Worm (Caenorhabditis elegans) whole organism, L4 larva: ENCODE data around the gene C49C3.20.

ENCODE experiments used
- D1046.2 ChIP-seq: fragments of 200-800 bp; sonication (Bioruptor generic); IDR thresholded peaks from 2 replicates; pipeline ENCODE4 v1.3.6; 2022; ENCODE audit warnings: missing genetic modification characterization, missing compliant biosample characterization
- F10B5.3 ChIP-seq: sonication (generic microtip); optimal IDR thresholded peaks from 2 replicates; lab custom pipeline; 2016; ENCODE audit warnings: mild to moderate bottlenecking, missing genetic modification characterization, missing compliant biosample characterization
- F26F4.8 ChIP-seq: fragments of 200-800 bp; sonication (Bioruptor generic); conservative IDR thresholded peaks from 2 replicates; pipeline ENCODE4 v1.3.6; 2022; ENCODE audit warnings: missing genetic modification characterization, missing compliant biosample characterization
- F37D6.2 ChIP-seq: sonication (generic microtip); optimal IDR thresholded peaks from 2 replicates; lab custom pipeline; 2016; ENCODE audit warnings: mild to moderate bottlenecking, missing genetic modification characterization, missing compliant biosample characterization
- F44E2.7 ChIP-seq: fragments of 200-800 bp; sonication (Bioruptor generic); IDR thresholded peaks from 2 replicates; pipeline ENCODE4 v2.1.2; 2022; ENCODE audit warnings: missing genetic modification characterization, missing compliant biosample characterization
- R02D3.7 ChIP-seq: fragments of 150-350 bp; sonication (generic microtip); optimal IDR thresholded peaks from 3 replicates; lab custom pipeline; 2014; ENCODE audit warnings: missing biosample characterization, missing genetic modification characterization
- Y48G9A.11 ChIP-seq: fragments of 200-800 bp; sonication (Bioruptor generic); IDR thresholded peaks from 2 replicates; pipeline ENCODE4 v1.3.6; 2022; ENCODE audit warnings: missing genetic modification reagents, missing genetic modification characterization, missing compliant biosample characterization
- Y75B8A.6 ChIP-seq: fragments of 200-800 bp; sonication (Bioruptor generic); IDR thresholded peaks from 2 replicates; pipeline ENCODE4 v1.3.6; 2022; ENCODE audit warnings: missing genetic modification reagents, missing genetic modification characterization, missing compliant biosample characterization
- aha-1 ChIP-seq: fragments of 150-350 bp; peaks from one replicate; lab custom pipeline; 2014; ENCODE audit warnings: missing biosample characterization, missing genetic modification characterization
- arid-1 ChIP-seq: fragments of 200-800 bp; sonication (Bioruptor generic); conservative IDR thresholded peaks from 2 replicates; pipeline ENCODE4 v1.3.6; 2022; ENCODE audit warnings: missing genetic modification reagents, missing genetic modification characterization, missing compliant biosample characterization
- ceh-28 ChIP-seq: fragments of 150-350 bp; optimal IDR thresholded peaks from 2 replicates; lab custom pipeline; 2014; ENCODE audit warnings: missing biosample characterization, missing genetic modification reagents, missing genetic modification characterization
- ceh-32 ChIP-seq: sonication (generic microtip); optimal IDR thresholded peaks from 2 replicates; lab custom pipeline; 2016; ENCODE audit warnings: mild to moderate bottlenecking, missing genetic modification characterization, missing compliant biosample characterization; ENCODE audit not compliant: poor library complexity
- ceh-44 ChIP-seq: fragments of 200-800 bp; sonication (Bioruptor generic); IDR thresholded peaks from 2 replicates; pipeline ENCODE4 v1.3.6; 2022; ENCODE audit warnings: missing genetic modification reagents, missing genetic modification characterization, missing compliant biosample characterization
- ces-1 ChIP-seq: fragments of 150-350 bp; sonication (generic microtip); optimal IDR thresholded peaks from 4 replicates; lab custom pipeline; 2014; ENCODE audit warnings: missing biosample characterization, missing genetic modification reagents, missing genetic modification characterization
- daf-8 ChIP-seq: fragments of 200-800 bp; sonication (Bioruptor generic); IDR thresholded peaks from 2 replicates; pipeline ENCODE4 v1.3.6; 2022; ENCODE audit warnings: missing genetic modification characterization, missing compliant biosample characterization
- dmd-8 ChIP-seq: fragments of 200-800 bp; sonication (Bioruptor generic); IDR thresholded peaks from 2 replicates; pipeline ENCODE4 v1.3.6; 2022; ENCODE audit warnings: missing genetic modification characterization, missing compliant biosample characterization
- dpl-1 ChIP-seq: fragments of 150-350 bp; optimal IDR thresholded peaks from 2 replicates; lab custom pipeline; 2014; ENCODE audit warnings: missing biosample characterization, missing genetic modification reagents, missing genetic modification characterization
- dve-1 ChIP-seq: sonication (generic microtip); optimal IDR thresholded peaks from 2 replicates; lab custom pipeline; 2017; ENCODE audit warnings: antibody characterized with exemption, mild to moderate bottlenecking, missing genetic modification characterization, missing compliant biosample characterization; ENCODE audit not compliant: insufficient read depth
- fos-1 ChIP-seq: fragments of 150-350 bp; optimal IDR thresholded peaks from 2 replicates; lab custom pipeline; 2014; ENCODE audit warnings: missing biosample characterization, missing genetic modification characterization
- gei-8 ChIP-seq: fragments of 200-800 bp; sonication (Bioruptor generic); optimal IDR thresholded peaks from 2 replicates; lab custom pipeline; 2018; ENCODE audit warnings: mild to moderate bottlenecking, missing genetic modification characterization, missing compliant biosample characterization
- hif-1 ChIP-seq, 2 experiments: sonication (generic microtip); optimal IDR thresholded peaks; 2 replicates each; lab custom pipeline; 2016 to 2017; ENCODE audit warnings: missing compliant biosample characterization in 2 of 2, missing genetic modification characterization in 2 of 2, missing genetic modification reagents in 2 of 2, missing genotype in 2 of 2, mild to moderate bottlenecking in 1 of 2
- hlh-30 ChIP-seq: sonication (generic microtip); optimal IDR thresholded peaks from 2 replicates; lab custom pipeline; 2017; ENCODE audit warnings: antibody characterized with exemption, mild to moderate bottlenecking, missing genetic modification characterization, missing compliant biosample characterization; ENCODE audit not compliant: insufficient read depth
- lin-1 ChIP-seq: fragments of 200-800 bp; sonication (Bioruptor generic); IDR thresholded peaks from 2 replicates; pipeline ENCODE4 v1.3.6; 2022; ENCODE audit warnings: missing genetic modification reagents, missing genetic modification characterization, missing compliant biosample characterization
- lin-15B ChIP-seq: fragments of 150-350 bp; sonication (generic microtip); optimal IDR thresholded peaks from 3 replicates; lab custom pipeline; 2014; ENCODE audit warnings: missing biosample characterization, missing genetic modification characterization
- lir-3 ChIP-seq: sonication (generic microtip); optimal IDR thresholded peaks from 2 replicates; lab custom pipeline; 2016; ENCODE audit warnings: mild to moderate bottlenecking, missing genetic modification characterization, missing compliant biosample characterization
- lsy-2 ChIP-seq, 2 experiments: fragments of 150-350 bp in 1 of 2; sonication (generic microtip) in 1 of 2; optimal IDR thresholded peaks; 2 replicates each; lab custom pipeline; 2014 to 2017; ENCODE audit warnings: missing biosample characterization in 2 of 2, missing genetic modification characterization in 2 of 2
- madf-9 ChIP-seq: fragments of 200-800 bp; sonication (Bioruptor generic); conservative IDR thresholded peaks from 2 replicates; pipeline ENCODE4 v1.3.6; 2022; ENCODE audit warnings: missing genetic modification reagents, missing genetic modification characterization, missing compliant biosample characterization
- mxl-2 ChIP-seq: fragments of 200-800 bp; sonication (Bioruptor generic); conservative IDR thresholded peaks from 2 replicates; pipeline ENCODE4 v1.3.6; 2022; ENCODE audit warnings: missing genetic modification reagents, missing genetic modification characterization, missing compliant biosample characterization
- nhr-11 ChIP-seq: fragments of 150-350 bp; optimal IDR thresholded peaks from 2 replicates; lab custom pipeline; 2014; ENCODE audit warnings: missing biosample characterization, missing genetic modification characterization
- nhr-111 ChIP-seq: fragments of 200-800 bp; sonication (Bioruptor generic); optimal IDR thresholded peaks from 2 replicates; lab custom pipeline; 2018; ENCODE audit warnings: mild to moderate bottlenecking, missing genetic modification characterization, missing compliant biosample characterization
- nhr-6 ChIP-seq: fragments of 150-350 bp; optimal IDR thresholded peaks from 2 replicates; lab custom pipeline; 2014; ENCODE audit warnings: missing biosample characterization, missing genetic modification characterization
- nhr-76 ChIP-seq: fragments of 150-350 bp; optimal IDR thresholded peaks from 2 replicates; lab custom pipeline; 2014; ENCODE audit warnings: missing biosample characterization, missing genetic modification characterization
- nhr-77 ChIP-seq: fragments of 150-350 bp; optimal IDR thresholded peaks from 2 replicates; lab custom pipeline; 2014; ENCODE audit warnings: missing biosample characterization, missing genetic modification characterization
- php-3 ChIP-seq: fragments of 200-800 bp; sonication (Bioruptor generic); IDR thresholded peaks from 2 replicates; pipeline ENCODE4 v1.3.6; 2022; ENCODE audit warnings: missing genetic modification reagents, missing genetic modification characterization, missing compliant biosample characterization
- saeg-2 ChIP-seq: fragments of 200-800 bp; sonication (Bioruptor generic); IDR thresholded peaks from 2 replicates; pipeline ENCODE4 v1.3.6; 2022; ENCODE audit warnings: missing genetic modification reagents, missing genetic modification characterization, missing compliant biosample characterization
- sdz-12 ChIP-seq: fragments of 200-800 bp; sonication (Bioruptor generic); optimal IDR thresholded peaks from 2 replicates; lab custom pipeline; 2018; ENCODE audit warnings: mild to moderate bottlenecking, missing genetic modification characterization, missing compliant biosample characterization
- set-16 ChIP-seq: fragments of 200-800 bp; sonication (Bioruptor generic); IDR thresholded peaks from 2 replicates; pipeline ENCODE4 v1.3.6; 2022; ENCODE audit warnings: missing genetic modification reagents, missing genetic modification characterization, missing compliant biosample characterization
- skn-1 ChIP-seq: fragments of 150-350 bp; optimal IDR thresholded peaks from 2 replicates; lab custom pipeline; 2014; ENCODE audit warnings: missing biosample characterization, missing genetic modification characterization
- snpc-1.2 ChIP-seq: fragments of 200-800 bp; sonication (Bioruptor generic); IDR thresholded peaks from 2 replicates; pipeline ENCODE4 v1.3.6; 2022; ENCODE audit warnings: missing genetic modification reagents, missing genetic modification characterization, missing compliant biosample characterization
- snpc-4 ChIP-seq: fragments of 150-350 bp; optimal IDR thresholded peaks from 2 replicates; lab custom pipeline; 2014; ENCODE audit warnings: missing biosample characterization, missing genetic modification characterization
- spr-1 ChIP-seq: sonication (generic microtip); optimal IDR thresholded peaks from 2 replicates; lab custom pipeline; 2016; ENCODE audit warnings: mild to moderate bottlenecking, missing genetic modification characterization, missing compliant biosample characterization
- tag-97 ChIP-seq: fragments of 200-800 bp; sonication (Bioruptor generic); IDR thresholded peaks from 2 replicates; pipeline ENCODE4 v1.3.6; 2022; ENCODE audit warnings: missing genetic modification characterization, missing compliant biosample characterization
- unc-130 ChIP-seq: sonication (generic microtip); optimal IDR thresholded peaks from 2 replicates; lab custom pipeline; 2016; ENCODE audit warnings: missing genetic modification reagents, missing genetic modification characterization, missing compliant biosample characterization
- unc-39 ChIP-seq: sonication (generic microtip); optimal IDR thresholded peaks from 2 replicates; lab custom pipeline; 2017; ENCODE audit warnings: missing biosample characterization, missing genetic modification characterization
- unc-62 ChIP-seq, 3 experiments: fragments of 150-350 bp in 1 of 3; sonication (generic microtip); optimal IDR thresholded peaks in 2 of 3; peaks in 1 of 3; 1 replicate in 1 of 3; 2 replicates in 2 of 3; lab custom pipeline; 2014 to 2017; ENCODE audit warnings: missing biosample characterization in 3 of 3, missing genetic modification characterization in 3 of 3, missing genetic modification reagents in 3 of 3, missing genotype in 1 of 3
- vab-7 ChIP-seq: fragments of 200-800 bp; sonication (Bioruptor generic); IDR thresholded peaks from 2 replicates; pipeline ENCODE4 v1.3.6; 2022; ENCODE audit warnings: missing genetic modification reagents, missing genetic modification characterization, missing compliant biosample characterization
- zfp-2 ChIP-seq: sonication (generic microtip); optimal IDR thresholded peaks from 2 replicates; lab custom pipeline; 2016; ENCODE audit warnings: mild to moderate bottlenecking, missing genetic modification characterization, missing compliant biosample characterization
- zfp-3 ChIP-seq: fragments of 200-800 bp; sonication (Bioruptor generic); conservative IDR thresholded peaks from 2 replicates; pipeline ENCODE4 v1.3.6; 2022; ENCODE audit warnings: missing genetic modification reagents, missing genetic modification characterization, missing compliant biosample characterization

The C49C3.20 gene

ce11 chrIV:17281060-17282021 is 35.0 kb downstream of the C49C3.20 start (continued):
- TF ChIP-seq Y75B8A.6 (peak; percentile 89), Y48G9A.11 (GFP tag; lab: Robert Waterston, UW) (peak; percentile 32; the same call in 1 of the 2 replicates), zfp-2 (no peak), gei-8 (GFP tag; lab: Kevin White, UChicago) (no peak), lin-1 (GFP tag; lab: Robert Waterston, UW) (peak; percentile 58; the same call in 1 of the 2 replicates), skn-1 (no peak), aha-1 (tag; lab: Kevin White, UChicago) (peak; percentile 95), nhr-77 (tag; lab: Kevin White, UChicago) (no peak), dve-1 (peak; percentile 95), nhr-6 (tag; lab: Kevin White, UChicago) (peak; percentile 61), zfp-3 (peak; percentile 98), spr-1 (tag; lab: Kevin White, UChicago) (peak; percentile 56), set-16 (GFP tag; lab: Robert Waterston, UW) (peak; percentile 95), nhr-111 (peak; percentile 51), F26F4.8 (GFP tag; lab: Robert Waterston, UW) (peak; percentile 56; the same call in 1 of the 2 replicates), mxl-2 (GFP tag; lab: Robert Waterston, UW) (peak; percentile 31; the same call in 1 of the 2 replicates), snpc-1.2 (GFP tag; lab: Robert Waterston, UW) (peak; percentile 93), daf-8 (GFP tag; lab: Robert Waterston, UW) (0 out of 2 replicates have a peak, but pooled peaks have one; percentile 10), lin-15B (no peak), unc-39 (tag; lab: Kevin White, UChicago) (no peak), nhr-11 (tag; lab: Kevin White, UChicago) (peak; percentile 38), dpl-1 (peak; percentile 55), F44E2.7 (GFP tag; lab: Robert Waterston, UW) (no peak), unc-62 (GFP tag; optimal IDR thresholded peaks at IDR 0.05 in 1 of 2; lab: Kevin White, UChicago) (peak in 1 of 2 experiments; percentile 44), unc-62 (tag; optimal IDR thresholded peaks at IDR 0.05; lab: Kevin White, UChicago) (no peak), R02D3.7 (tag; lab: Kevin White, UChicago) (no peak), nhr-76 (tag; lab: Kevin White, UChicago) (no peak), lsy-2 (tag; optimal IDR thresholded peaks at IDR 0.05; lab: Kevin White, UChicago) (peak in 1 of 2 experiments; percentile 91), vab-7 (GFP tag; lab: Robert Waterston, UW) (peak; percentile 70), php-3 (GFP tag; lab: Robert Waterston, UW) (peak; percentile 50; the same call in 1 of the 2 replicates), hif-1 (tag; optimal IDR thresholded peaks at IDR 0.05; lab: Kevin White, UChicago) (no peak), lir-3 (tag; lab: Kevin White, UChicago) (no peak), ceh-44 (GFP tag; lab: Robert Waterston, UW) (no peak), unc-130 (no peak), hlh-30 (tag; lab: Kevin White, UChicago) (peak; percentile 49), dmd-8 (GFP tag; lab: Robert Waterston, UW) (peak; percentile 67), tag-97 (GFP tag; lab: Robert Waterston, UW) (no peak), F37D6.2 (tag; lab: Kevin White, UChicago) (peak; percentile 44), arid-1 (GFP tag; lab: Robert Waterston, UW) (peak; percentile 79), ces-1 (GFP tag; lab: Kevin White, UChicago) (peak; percentile 47), D1046.2 (no peak), ceh-28 (no peak), saeg-2 (0 out of 2 replicates have a peak, but pooled peaks have one; percentile 6), madf-9 (no peak; the same call in 1 of the 2 replicates), ceh-32 (tag; lab: Kevin White, UChicago) (no peak), sdz-12 (GFP tag; lab: Kevin White, UChicago) (peak; percentile 4), F10B5.3 (peak; percentile 40), snpc-4 (tag; lab: Kevin White, UChicago) (no peak), fos-1 (tag; lab: Kevin White, UChicago) (no peak)
